Fruit fly (Drosophila melanogaster) whole organism, pupa: ENCODE data around the gene CG7695.
A peak's percentile ranks its signal among the peaks of the same experiment; 100 is the strongest.

ENCODE experiments used
- CG10348 ChIP-seq: fragments of 200-800 bp; sonication (Bioruptor generic); IDR thresholded peaks from 2 replicates; pipeline ENCODE4 v1.3.6; 2022; ENCODE audit warnings: missing biosample characterization, missing genetic modification characterization
- CG12605 ChIP-seq: fragments of 200-800 bp; sonication (Bioruptor generic); IDR thresholded peaks from 2 replicates; pipeline ENCODE4 v1.3.6; 2022; ENCODE audit warnings: missing biosample characterization, missing genetic modification characterization
- CG13204 ChIP-seq: fragments of 200-800 bp; sonication (Bioruptor generic); optimal IDR thresholded peaks from 2 replicates; lab custom pipeline; 2018; ENCODE audit warnings: missing biosample characterization, mild to moderate bottlenecking, missing genetic modification characterization, moderate library complexity
- CG14655 ChIP-seq: fragments of 200-800 bp; sonication (Bioruptor generic); optimal IDR thresholded peaks from 3 replicates; lab custom pipeline; 2017; ENCODE audit warnings: mild to moderate bottlenecking, missing biosample characterization, missing genetic modification reagents, missing genetic modification characterization
- CG15710 ChIP-seq: fragments of 200-800 bp; sonication (Bioruptor generic); optimal IDR thresholded peaks from 2 replicates; lab custom pipeline; 2018; ENCODE audit warnings: missing biosample characterization, mild to moderate bottlenecking, missing genetic modification characterization, moderate library complexity
- CG17806 ChIP-seq: fragments of 200-800 bp; sonication (Bioruptor generic); optimal IDR thresholded peaks from 2 replicates; lab custom pipeline; 2018; ENCODE audit warnings: missing biosample characterization, mild to moderate bottlenecking, missing genetic modification characterization, moderate library complexity
- CG32121 ChIP-seq: fragments of 200-800 bp; sonication (Bioruptor generic); IDR thresholded peaks from 2 replicates; pipeline ENCODE4 v1.3.6; 2022; ENCODE audit warnings: missing biosample characterization, missing genetic modification characterization
- CG34367 ChIP-seq: fragments of 200-800 bp; sonication (Bioruptor generic); optimal IDR thresholded peaks from 2 replicates; lab custom pipeline; 2018; ENCODE audit warnings: missing biosample characterization, mild to moderate bottlenecking, missing genetic modification characterization
- CG4496 ChIP-seq: fragments of 200-800 bp; sonication (Bioruptor generic); IDR thresholded peaks from 3 replicates; pipeline ENCODE4 v1.3.6; 2022; ENCODE audit warnings: missing biosample characterization, missing genetic modification characterization
- CG8159 ChIP-seq: fragments of 200-800 bp; sonication (Bioruptor generic); optimal IDR thresholded peaks from 3 replicates; lab custom pipeline; 2018; ENCODE audit warnings: missing biosample characterization, mild to moderate bottlenecking, missing genetic modification characterization, moderate library complexity
- CG8301 ChIP-seq: fragments of 200-800 bp; sonication (Bioruptor generic); optimal IDR thresholded peaks from 2 replicates; lab custom pipeline; 2018; ENCODE audit warnings: missing biosample characterization, mild to moderate bottlenecking, missing genetic modification characterization
- CG9948 ChIP-seq: fragments of 200-800 bp; sonication (Bioruptor generic); optimal IDR thresholded peaks from 2 replicates; lab custom pipeline; 2018; ENCODE audit warnings: missing biosample characterization, mild to moderate bottlenecking, missing genetic modification characterization, moderate library complexity
- D1 ChIP-seq: fragments of 200-800 bp; sonication (Bioruptor generic); optimal IDR thresholded peaks from 2 replicates; lab custom pipeline; 2018; ENCODE audit warnings: missing biosample characterization, mild to moderate bottlenecking, missing genetic modification characterization, moderate library complexity
- EcR ChIP-seq: fragments of 200-800 bp; sonication (Bioruptor generic); optimal IDR thresholded peaks from 3 replicates; lab custom pipeline; 2019; ENCODE audit warnings: missing biosample characterization, missing genetic modification characterization, mild to moderate bottlenecking, moderate library complexity, missing genetic modification reagents
- Ets98B ChIP-seq: fragments of 200-800 bp; sonication (Bioruptor generic); IDR thresholded peaks from 2 replicates; pipeline ENCODE4 v1.3.6; 2022; ENCODE audit warnings: missing biosample characterization, missing genetic modification characterization
- Pif1A ChIP-seq: fragments of 200-800 bp; sonication (Bioruptor generic); optimal IDR thresholded peaks from 3 replicates; lab custom pipeline; 2016; ENCODE audit warnings: missing biosample characterization, missing genetic modification characterization
- Pif1B ChIP-seq: fragments of 200-800 bp; sonication (Bioruptor generic); optimal IDR thresholded peaks from 3 replicates; lab custom pipeline; 2016; ENCODE audit warnings: missing biosample characterization, missing genetic modification characterization
- Snoo ChIP-seq: fragments of 200-800 bp; sonication (Bioruptor generic); optimal IDR thresholded peaks from 3 replicates; lab custom pipeline; 2017; ENCODE audit warnings: missing biosample characterization, mild to moderate bottlenecking, missing genetic modification characterization, inconsistent platforms
- fd96Ca ChIP-seq: fragments of 200-800 bp; sonication (Bioruptor generic); IDR thresholded peaks from 3 replicates; pipeline ENCODE4 v1.3.6; 2022; ENCODE audit warnings: missing biosample characterization, missing genetic modification characterization
- gl ChIP-seq: fragments of 200-800 bp; sonication (Bioruptor generic); optimal IDR thresholded peaks from 2 replicates; lab custom pipeline; 2018; ENCODE audit warnings: missing biosample characterization, mild to moderate bottlenecking, missing genetic modification characterization
- rn ChIP-seq: fragments of 200-800 bp; sonication (Bioruptor generic); IDR thresholded peaks from 2 replicates; pipeline ENCODE4 v1.3.6; 2022; ENCODE audit warnings: missing biosample characterization, missing genetic modification characterization

Gene CG7695

DNA sequence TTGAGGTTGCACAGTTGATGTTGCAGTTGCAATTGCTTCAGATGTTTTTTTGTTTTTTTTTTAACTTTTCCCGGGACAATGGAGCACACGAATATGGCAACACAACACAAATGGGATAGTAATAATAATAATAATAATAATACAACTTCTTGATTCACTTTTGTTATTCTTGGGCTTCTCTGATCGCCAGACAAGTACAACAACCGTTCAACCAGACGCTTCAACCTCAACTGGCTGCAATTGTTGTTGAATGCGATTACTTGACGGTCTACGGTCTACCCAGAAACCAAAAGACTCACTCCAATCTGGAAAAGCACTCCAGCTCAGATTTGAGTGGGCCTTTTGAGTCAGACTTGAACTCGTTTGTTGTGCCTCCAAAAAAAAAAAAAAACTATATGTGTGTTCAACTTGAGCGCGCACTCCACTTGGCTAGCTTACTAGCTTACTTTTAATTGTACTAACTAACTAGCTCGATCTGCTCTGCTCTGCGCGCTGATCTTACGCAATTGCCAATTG lies 24.0 kb upstream of the CG7695 start, which contains the start of gene CG14301:
TSS of gene CG14301 (minus strand) at position 216 of the 516 bp plus-strand sequence.
- TF ChIP-seq CG17806 (no peak), CG12605 (peak; percentile 51), Pif1B (GFP tag; lab: Kevin White, UChicago) (peak; percentile 13), CG34367 (tag; lab: Kevin White, UChicago) (no peak)

DNA sequence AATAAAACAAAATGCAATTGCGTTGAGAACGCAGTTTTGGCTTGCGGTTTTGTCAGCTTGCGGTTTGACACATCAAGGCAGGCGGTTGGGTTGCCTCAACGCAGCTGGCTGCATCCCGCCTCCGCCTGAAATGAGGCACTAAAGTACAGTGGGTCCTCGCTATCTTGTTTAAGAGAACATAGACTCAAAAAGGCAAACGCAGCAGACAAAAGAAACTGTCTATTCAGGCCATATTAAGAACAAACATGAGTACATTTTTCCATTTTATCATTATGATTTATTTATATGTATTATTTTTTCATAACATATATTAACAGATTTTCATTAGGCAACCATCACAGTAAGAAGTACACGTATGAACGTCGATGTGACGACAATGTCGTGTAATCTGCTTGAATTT lies 22.4 kb upstream of the CG7695 start:
- no peak for TF ChIP-seq CG15710 (tag; lab: Kevin White, UChicago)
- TF ChIP-seq CG32121, result peak; percentile 59
- no peak for TF ChIP-seq rn (GFP tag; lab: Robert Waterston, UW)
- TF ChIP-seq Pif1A (GFP tag; lab: Kevin White, UChicago), result peak; percentile 30
- TF ChIP-seq CG8301 (tag; lab: Kevin White, UChicago), result no peak
- peak; percentile 42; the same call in 1 of the 3 replicates for TF ChIP-seq fd96Ca (GFP tag; lab: Robert Waterston, UW)
- no peak for TF ChIP-seq Snoo (tag; lab: Kevin White, UChicago)
- peak; percentile 55; the same call in 1 of the 3 replicates for TF ChIP-seq CG4496 (GFP tag; lab: Robert Waterston, UW)
- no peak for TF ChIP-seq CG13204 (GFP tag; lab: Kevin White, UChicago)
- TF ChIP-seq CG12605, result peak; percentile 27; the same call in 1 of the 2 replicates
- TF ChIP-seq CG17806, result peak; percentile 9
- TF ChIP-seq CG8159 (tag; lab: Kevin White, UChicago), result peak; percentile 30
- TF ChIP-seq CG10348 (GFP tag; lab: Robert Waterston, UW), result no peak
- no peak for TF ChIP-seq gl (tag; lab: Kevin White, UChicago)
- TF ChIP-seq CG14655, result no peak
- peak; percentile 64 for TF ChIP-seq Ets98B (GFP tag; lab: Robert Waterston, UW)
- no peak for TF ChIP-seq CG34367 (tag; lab: Kevin White, UChicago)

DNA sequence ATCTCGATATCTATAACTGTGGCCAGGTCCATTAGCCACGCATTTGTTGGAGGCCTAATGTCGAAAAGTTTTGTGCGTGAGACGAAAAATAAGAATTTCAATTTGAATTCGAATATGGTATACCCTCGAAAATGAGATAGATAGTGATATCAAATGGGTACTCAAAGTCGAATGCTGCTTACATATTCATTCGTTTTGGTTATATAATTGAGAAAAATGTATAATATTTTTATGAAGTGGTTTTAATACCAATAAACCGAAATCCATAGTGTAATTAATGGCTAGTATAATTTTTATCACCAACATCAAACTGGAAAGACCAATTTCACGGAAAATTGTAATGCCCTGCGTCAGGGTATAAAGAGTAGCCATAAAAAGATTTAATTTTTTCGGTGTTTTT lies 15.8 kb upstream of the CG7695 start:
- no peak for TF ChIP-seq CG15710 (tag; lab: Kevin White, UChicago)
- 0 out of 2 replicates have a peak, but pooled peaks have one; percentile 22 for TF ChIP-seq CG32121
- TF ChIP-seq CG8301 (tag; lab: Kevin White, UChicago), result peak; percentile 11
- peak; percentile 9 for TF ChIP-seq CG14655

DNA sequence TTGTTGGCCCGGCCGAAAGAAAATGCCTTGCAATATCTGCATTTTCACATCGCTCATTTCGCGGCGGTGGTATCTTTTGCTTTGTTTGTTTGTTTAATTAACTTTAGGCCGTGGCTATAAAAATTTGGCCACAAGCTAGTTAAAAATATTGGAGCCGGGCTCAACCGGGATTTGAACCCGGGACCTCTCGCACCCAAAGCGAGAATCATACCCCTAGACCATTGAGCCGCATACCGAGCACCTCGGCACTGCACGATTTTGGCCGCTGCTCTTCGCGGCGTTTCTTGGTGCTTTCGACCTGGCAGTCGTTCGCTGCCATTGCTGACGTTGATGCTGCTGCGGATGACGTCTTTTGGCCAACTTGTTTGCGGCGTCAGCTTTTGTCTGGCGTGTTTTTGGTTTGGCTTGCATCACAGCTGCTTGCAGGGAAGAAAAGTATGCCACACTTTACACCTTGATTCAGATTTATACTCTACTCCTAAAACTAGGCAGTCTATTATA lies 11.1 kb upstream of the CG7695 start:
- no peak for TF ChIP-seq CG9948 (tag; lab: Kevin White, UChicago)
- no peak for TF ChIP-seq CG34367 (tag; lab: Kevin White, UChicago)
- no peak for TF ChIP-seq rn (GFP tag; lab: Robert Waterston, UW)
- peak; percentile 5; the same call in 1 of the 2 replicates for TF ChIP-seq Ets98B (GFP tag; lab: Robert Waterston, UW)
- no peak for TF ChIP-seq CG12605
- 0 out of 2 replicates have a peak, but pooled peaks have one; percentile 32 for TF ChIP-seq CG32121
- no peak for TF ChIP-seq gl (tag; lab: Kevin White, UChicago)
- TF ChIP-seq CG17806, result no peak
- TF ChIP-seq Pif1B (GFP tag; lab: Kevin White, UChicago), result no peak
- peak; percentile 52 for TF ChIP-seq EcR
- no peak for TF ChIP-seq CG13204 (GFP tag; lab: Kevin White, UChicago)
- peak; percentile 70; the same call in 2 of the 3 replicates for TF ChIP-seq CG4496 (GFP tag; lab: Robert Waterston, UW)
- no peak for TF ChIP-seq Pif1A (GFP tag; lab: Kevin White, UChicago)
- TF ChIP-seq CG8301 (tag; lab: Kevin White, UChicago), result no peak
- peak; percentile 56; the same call in 1 of the 3 replicates for TF ChIP-seq fd96Ca (GFP tag; lab: Robert Waterston, UW)
- no peak for TF ChIP-seq D1 (tag; lab: Kevin White, UChicago)
- no peak for TF ChIP-seq CG14655
- no peak for TF ChIP-seq CG8159 (tag; lab: Kevin White, UChicago)
- no peak for TF ChIP-seq CG10348 (GFP tag; lab: Robert Waterston, UW)
- no peak for TF ChIP-seq CG15710 (tag; lab: Kevin White, UChicago)
- no peak for TF ChIP-seq Snoo (tag; lab: Kevin White, UChicago)

DNA sequence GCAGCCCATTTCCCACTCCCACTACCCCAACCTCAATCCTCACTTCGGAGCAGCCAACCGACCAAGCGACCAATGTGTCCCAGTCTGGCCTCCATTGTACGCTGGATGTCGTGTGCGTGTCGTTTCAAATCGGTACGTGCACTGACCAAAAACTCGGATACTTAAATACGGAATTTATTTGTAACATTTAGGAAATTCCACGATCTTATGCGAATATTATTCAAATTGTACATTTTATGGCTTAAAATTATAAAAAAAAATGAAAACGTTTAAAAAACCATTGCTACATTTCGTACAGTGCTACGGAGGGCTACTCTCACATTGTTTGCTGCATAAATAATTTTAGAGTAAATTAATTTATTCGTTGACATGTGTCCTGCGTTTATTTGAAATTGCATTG lies 7.2 kb upstream of the CG7695 start:
- peak; percentile 70 for TF ChIP-seq Ets98B (GFP tag; lab: Robert Waterston, UW)
- TF ChIP-seq gl (tag; lab: Kevin White, UChicago), result no peak
- no peak for TF ChIP-seq EcR
- TF ChIP-seq CG4496 (GFP tag; lab: Robert Waterston, UW), result peak; percentile 73
- TF ChIP-seq D1 (tag; lab: Kevin White, UChicago), result no peak
- peak; percentile 66; the same call in 2 of the 3 replicates for TF ChIP-seq fd96Ca (GFP tag; lab: Robert Waterston, UW)
- peak; percentile 13 for TF ChIP-seq CG17806
- peak; percentile 59; the same call in 1 of the 2 replicates for TF ChIP-seq CG12605
- TF ChIP-seq Pif1B (GFP tag; lab: Kevin White, UChicago), result peak; percentile 5
- no peak for TF ChIP-seq Snoo (tag; lab: Kevin White, UChicago)
- peak; percentile 70 for TF ChIP-seq Pif1A (GFP tag; lab: Kevin White, UChicago)
- TF ChIP-seq CG14655, result peak; percentile 60
- TF ChIP-seq CG9948 (tag; lab: Kevin White, UChicago), result peak; percentile 19
- peak; percentile 53 for TF ChIP-seq CG8301 (tag; lab: Kevin White, UChicago)
- TF ChIP-seq CG32121, result peak; percentile 70; the same call in 1 of the 2 replicates

DNA sequence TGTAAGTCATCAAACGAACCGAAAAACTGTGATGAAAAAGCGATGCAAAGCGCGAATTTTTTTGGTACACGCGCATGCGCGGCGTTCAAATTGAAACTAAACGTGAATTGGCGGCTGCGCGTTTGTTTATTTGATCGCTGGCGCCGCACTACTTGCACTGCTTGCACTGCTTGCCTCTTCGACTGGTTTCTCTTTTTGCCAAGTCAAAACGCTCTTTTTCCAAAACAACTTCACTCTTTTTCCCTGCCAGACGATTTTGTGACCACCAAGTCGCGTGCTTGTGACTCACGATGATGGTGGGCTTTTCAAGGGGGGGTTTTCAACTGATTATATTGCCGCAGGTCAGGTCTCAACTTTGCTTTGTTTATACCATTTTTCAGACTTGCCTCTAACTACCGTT lies 3.9 kb upstream of the CG7695 start, which contains the start of gene CG14304:
TSS of gene CG14304 (minus strand) at position 98 of the 400 bp plus-strand sequence.
- TF ChIP-seq CG14655, result no peak
- no peak for TF ChIP-seq rn (GFP tag; lab: Robert Waterston, UW)
- peak; percentile 58 for TF ChIP-seq CG4496 (GFP tag; lab: Robert Waterston, UW)
- TF ChIP-seq Snoo (tag; lab: Kevin White, UChicago), result peak; percentile 26
- peak; percentile 28; the same call in 1 of the 2 replicates for TF ChIP-seq Ets98B (GFP tag; lab: Robert Waterston, UW)
